Worm (Caenorhabditis elegans) whole organism, midembryonic: ENCODE measurements around the gene K03A11.1.

ENCODE experiments used
- T22C8.4 ChIP-seq: fragments of 200-800 bp; sonication (Bioruptor generic); IDR thresholded peaks from 2 replicates; pipeline ENCODE4 v1.3.6; 2022; ENCODE audit warnings: missing genetic modification characterization, missing compliant biosample characterization
- cog-1 ChIP-seq: sonication (generic microtip); optimal IDR thresholded peaks from 2 replicates; lab custom pipeline; 2016; ENCODE audit warnings: missing genetic modification characterization, missing compliant biosample characterization
- flt-1 ChIP-seq: fragments of 200-800 bp; sonication (Bioruptor generic); IDR thresholded peaks from 2 replicates; pipeline ENCODE4 v1.3.6; 2022; ENCODE audit warnings: missing genetic modification characterization, missing compliant biosample characterization
- klf-2 ChIP-seq: fragments of 200-800 bp; sonication (Bioruptor generic); conservative IDR thresholded peaks from 2 replicates; pipeline ENCODE4 v1.3.6; 2022; ENCODE audit warnings: missing genetic modification reagents, missing genetic modification characterization, missing compliant biosample characterization
- med-1 ChIP-seq: sonication (generic microtip); optimal IDR thresholded peaks from 2 replicates; lab custom pipeline; 2017; ENCODE audit warnings: missing genetic modification characterization, mild to moderate bottlenecking, missing compliant biosample characterization, antibody characterized with exemption, missing genetic modification reagents; ENCODE audit not compliant: insufficient read depth
- ref-1 ChIP-seq: fragments of 200-800 bp; sonication (Bioruptor generic); conservative IDR thresholded peaks from 2 replicates; pipeline ENCODE4 v1.3.6; 2022; ENCODE audit warnings: missing genetic modification reagents, missing genetic modification characterization, missing compliant biosample characterization
- tab-1 ChIP-seq: fragments of 200-800 bp; sonication (Bioruptor generic); IDR thresholded peaks from 2 replicates; pipeline ENCODE4 v1.3.6; 2022; ENCODE audit warnings: missing genetic modification characterization, missing compliant biosample characterization
- ztf-23 ChIP-seq: fragments of 200-800 bp; sonication (Bioruptor generic); IDR thresholded peaks from 2 replicates; pipeline ENCODE4 v1.3.6; 2022; ENCODE audit warnings: missing genetic modification reagents, missing genetic modification characterization, missing compliant biosample characterization
- ztf-29 ChIP-seq: fragments of 200-800 bp; sonication (Bioruptor generic); IDR thresholded peaks from 2 replicates; pipeline ENCODE4 v1.3.6; 2022; ENCODE audit warnings: missing genetic modification reagents, missing genetic modification characterization, missing compliant biosample characterization

DNA sequence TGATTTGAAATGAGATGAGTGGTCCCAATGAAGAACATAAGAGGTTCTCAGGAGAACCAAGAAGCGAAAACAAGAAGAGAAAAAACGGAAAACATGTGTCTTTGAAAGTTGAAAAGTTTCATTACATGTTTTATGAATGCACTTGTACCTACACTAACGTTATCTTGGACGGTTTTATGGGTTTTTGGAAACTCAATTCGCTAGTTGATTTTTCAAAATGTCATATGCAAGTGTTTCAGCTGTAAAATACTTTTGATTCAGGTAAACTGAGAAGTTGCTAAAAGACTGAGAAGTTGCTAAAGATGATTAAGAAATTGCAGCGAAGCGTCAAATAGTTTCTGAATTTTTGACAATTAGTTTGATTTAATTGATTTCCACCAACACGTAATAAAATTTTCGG lies 19.6 kb downstream of the K03A11.1 start, which contains the start of gene cpx-2:
- TF ChIP-seq cog-1 (tag; lab: Kevin White, UChicago): no peak
- TF ChIP-seq flt-1 (GFP tag; lab: Robert Waterston, UW): no peak
- no peak for TF ChIP-seq med-1 (GFP tag; lab: Kevin White, UChicago)
- TF ChIP-seq ztf-23 (GFP tag; lab: Robert Waterston, UW): no peak
- TF ChIP-seq tab-1: no peak
- TF ChIP-seq ref-1: no peak
- TF ChIP-seq ztf-29 (GFP tag; lab: Robert Waterston, UW): no peak
- no peak for TF ChIP-seq klf-2 (GFP tag; lab: Robert Waterston, UW)
- TF ChIP-seq T22C8.4 (GFP tag; lab: Robert Waterston, UW): no peak
